Worm (Caenorhabditis elegans) whole organism, L4/young adult: ENCODE data around the gene T26A8.3.

Source experiments
- W03F9.2 ChIP-seq: fragments of 150-350 bp; optimal IDR thresholded peaks from 2 replicates; lab custom pipeline; 2014; ENCODE audit warnings: missing biosample characterization, missing genetic modification characterization
- dao-5 ChIP-seq: sonication (generic microtip); optimal IDR thresholded peaks from 2 replicates; lab custom pipeline; 2016; ENCODE audit warnings: missing genotype, missing genetic modification characterization, moderate library complexity, missing compliant biosample characterization
- him-1 ChIP-seq: sonication (generic microtip); optimal IDR thresholded peaks from 2 replicates; lab custom pipeline; 2016; ENCODE audit warnings: missing genotype, missing genetic modification reagents, missing genetic modification characterization, missing compliant biosample characterization

Gene T26A8.3

ce11 chrIV:8384737-8385136, 41.7 kb downstream of the T26A8.3 start:
- no peak for TF ChIP-seq him-1
- TF ChIP-seq W03F9.2 (tag; lab: Kevin White, UChicago), result no peak
- TF ChIP-seq dao-5 (tag; lab: Kevin White, UChicago), result no peak

DNA sequence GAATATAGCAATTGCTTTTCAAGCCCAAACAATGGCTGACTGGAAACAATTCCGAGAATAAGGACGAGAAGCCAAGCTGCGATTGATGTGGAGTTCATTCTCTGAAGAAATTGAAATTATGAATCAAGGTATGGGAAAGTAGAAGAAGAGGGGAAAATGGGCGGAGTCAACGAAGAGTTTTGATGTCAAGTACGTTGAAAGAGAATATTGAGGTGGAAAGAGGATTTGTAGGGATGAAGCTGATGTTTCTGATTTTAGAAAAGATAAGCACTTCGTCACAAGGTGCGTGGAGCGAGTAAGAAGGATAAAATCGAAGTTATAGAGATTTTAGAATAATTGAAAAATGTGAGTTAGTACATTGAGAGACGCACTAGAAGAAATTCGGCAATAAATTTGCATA, 43.7 kb downstream of the T26A8.3 start, which contains the start of gene D2096.9:
Gene D2096.9 (minus strand): TSS at position 101 of the 400 bp plus-strand sequence.
- no peak for TF ChIP-seq dao-5 (tag; lab: Kevin White, UChicago)

DNA sequence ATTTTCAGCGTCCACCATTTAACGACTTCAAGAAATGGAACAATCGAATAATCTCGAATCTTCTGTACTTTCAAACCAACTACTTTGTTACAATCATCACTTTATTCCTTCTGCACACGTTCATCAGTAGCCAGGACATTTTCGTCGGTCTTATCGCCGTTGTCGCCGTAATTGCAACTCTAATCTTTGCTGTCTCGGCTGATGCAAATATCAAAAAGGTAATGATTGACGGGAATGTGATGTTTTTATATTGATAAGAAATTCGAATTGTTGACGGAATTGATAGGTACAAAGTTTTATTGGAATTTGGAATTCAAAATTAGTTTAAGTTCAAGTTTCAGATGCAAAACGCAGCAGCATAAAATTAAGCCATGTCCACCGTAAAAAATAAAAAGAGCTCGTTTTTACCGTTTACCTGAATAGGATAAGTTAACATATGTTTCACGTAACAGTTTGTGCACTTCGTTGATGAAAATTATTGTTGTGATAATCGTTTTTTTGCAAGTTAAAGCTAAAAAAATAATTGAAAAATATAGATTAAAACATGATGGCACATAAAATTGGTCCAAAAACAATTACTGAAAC, 46.1 kb downstream of the T26A8.3 start:
- TF ChIP-seq him-1 (no peak), dao-5 (tag; lab: Kevin White, UChicago) (no peak), W03F9.2 (tag; lab: Kevin White, UChicago) (no peak)

DNA sequence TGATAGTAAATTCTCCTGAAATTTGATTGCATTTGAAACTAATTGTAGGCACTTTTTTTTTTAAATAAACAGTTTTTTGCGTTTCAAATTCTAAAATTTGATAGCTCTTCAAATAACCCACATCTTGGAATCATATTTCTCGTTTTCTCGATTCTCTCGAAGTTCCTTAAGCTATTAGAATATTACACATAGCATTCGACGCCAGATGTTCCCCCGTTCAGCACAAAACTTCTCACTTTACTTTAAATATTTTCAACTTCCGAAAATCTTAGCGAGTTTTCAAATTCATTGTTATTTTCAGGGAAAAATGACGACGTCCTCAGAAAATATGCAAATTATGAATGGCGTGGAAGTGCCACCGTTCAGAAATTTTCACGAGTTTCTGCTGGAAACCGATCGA, 46.8 kb downstream of the T26A8.3 start, which contains the start of gene praf-3:
Gene praf-3 (plus strand): TSS at position 301 of the 400 bp plus-strand sequence.
- no peak for TF ChIP-seq W03F9.2 (tag; lab: Kevin White, UChicago)
- TF ChIP-seq dao-5 (tag; lab: Kevin White, UChicago), result no peak
- TF ChIP-seq him-1, result no peak

DNA sequence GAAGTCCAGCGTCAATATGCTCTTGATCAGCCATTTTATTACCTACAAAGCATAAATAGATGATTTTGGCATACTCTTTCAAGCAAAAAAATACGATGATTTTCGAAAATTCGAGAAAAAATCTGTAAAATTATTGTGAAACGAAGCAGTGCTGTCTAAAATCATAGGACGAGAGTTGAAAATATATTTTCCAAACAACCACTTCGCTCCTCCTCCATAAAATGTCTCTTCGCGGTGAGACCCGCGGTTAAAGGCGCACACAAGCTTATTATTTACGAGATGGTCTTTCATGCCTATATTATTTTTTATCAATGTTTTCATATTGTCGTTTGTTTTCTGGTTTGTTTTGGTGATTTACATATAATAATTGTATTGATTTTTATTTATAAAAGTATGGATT, 47.2 kb downstream of the T26A8.3 start, which contains the start of gene nap-1:
Gene nap-1 (minus strand): TSS at position 42 of the 400 bp plus-strand sequence.
- TF ChIP-seq W03F9.2 (tag; lab: Kevin White, UChicago), result peak; percentile 89
- TF ChIP-seq dao-5 (tag; lab: Kevin White, UChicago), result no peak

- TF ChIP-seq W03F9.2 (tag; lab: Kevin White, UChicago), result no peak
- no peak for TF ChIP-seq him-1
Observed at ce11 chrIV:8378280-8378679, 48.2 kb downstream of the T26A8.3 start.

- TF ChIP-seq him-1 (no peak), dao-5 (tag; lab: Kevin White, UChicago) (peak; percentile 26), W03F9.2 (tag; lab: Kevin White, UChicago) (no peak)
Observed at ce11 chrIV:8377501-8377900, 48.9 kb downstream of the T26A8.3 start, which contains the start of gene D2096.7. TSS of gene D2096.7 (minus strand) at chrIV:8377630.

DNA sequence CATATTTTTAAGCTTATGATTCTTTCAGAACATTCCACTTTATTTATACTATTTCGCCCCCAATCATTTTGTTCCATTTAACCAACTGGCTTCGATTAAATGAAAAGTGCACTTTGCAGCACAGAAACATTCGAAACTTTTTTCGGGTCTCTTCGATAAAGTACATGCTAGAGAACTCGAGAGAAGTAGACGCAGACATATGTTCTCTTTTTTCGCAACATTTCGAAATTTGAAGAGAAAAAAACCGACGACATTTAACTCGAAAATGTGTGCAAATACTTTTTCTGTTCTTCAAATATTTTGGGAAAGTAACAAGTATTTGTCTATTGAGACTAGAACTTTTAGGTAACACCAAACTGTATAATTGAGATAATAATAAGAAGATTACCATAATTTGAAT, 49.5 kb downstream of the T26A8.3 start:
- TF ChIP-seq W03F9.2 (tag; lab: Kevin White, UChicago) (no peak), him-1 (no peak), dao-5 (tag; lab: Kevin White, UChicago) (no peak)

DNA sequence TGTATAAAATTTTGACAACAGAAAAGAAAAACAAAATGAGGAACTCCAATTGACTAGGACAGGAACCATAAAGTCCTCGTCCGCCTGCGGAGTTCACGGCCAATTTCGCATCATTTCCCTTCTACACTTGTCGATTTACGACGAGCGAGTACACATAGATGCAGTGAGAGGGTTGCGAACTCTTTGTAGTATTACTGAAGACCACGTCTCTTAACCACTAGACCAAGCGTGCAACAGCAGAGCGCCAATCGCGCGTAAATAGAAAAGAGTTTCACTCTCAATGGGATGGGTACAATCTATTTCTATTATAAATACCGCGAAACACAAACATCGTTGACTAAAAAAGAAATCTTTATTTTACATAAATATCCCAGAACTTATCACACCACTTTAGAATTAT, 51.1 kb downstream of the T26A8.3 start:
- TF ChIP-seq W03F9.2 (tag; lab: Kevin White, UChicago) (peak; percentile 70), dao-5 (tag; lab: Kevin White, UChicago) (no peak), him-1 (peak; percentile 48)
